Worm (Caenorhabditis elegans): ENCODE data around the gene srsx-29.

The srsx-29 gene

ce11 chrV:10198386-10198785 is 43.6 kb downstream of the srsx-29 start, which contains the start of gene ZK856.6:
Gene ZK856.6 (plus strand): TSS chrV:10198686.
- TF ChIP-seq ceh-39 (tag; optimal IDR thresholded peaks at IDR 0.05) (no peak), pha-4 (tag; optimal IDR thresholded peaks at IDR 0.05) (no peak), elt-1 (tag; optimal IDR thresholded peaks at IDR 0.05; ENCODE audit: borderline replicate concordance, insufficient read depth) (no peak), mls-2 (tag; optimal IDR thresholded peaks at IDR 0.05) (no peak)

ce11 chrV:10201913-10202312 is 47.1 kb downstream of the srsx-29 start, which contains the start of gene ZK856.7:
Gene ZK856.7 (plus strand): TSS chrV:10202098.
- TF ChIP-seq mls-2 (tag; optimal IDR thresholded peaks at IDR 0.05): no peak
- TF ChIP-seq tbx-8 (GFP tag; optimal IDR thresholded peaks at IDR 0.05): no peak
- no peak for TF ChIP-seq sptf-1 (tag; optimal IDR thresholded peaks at IDR 0.05)
- TF ChIP-seq ceh-43 (GFP tag; optimal IDR thresholded peaks at IDR 0.05): no peak
- TF ChIP-seq elt-1 (tag; optimal IDR thresholded peaks at IDR 0.05; ENCODE audit: borderline replicate concordance, insufficient read depth): no peak
- no peak for TF ChIP-seq M03D4.4 (tag; optimal IDR thresholded peaks at IDR 0.05)
- TF ChIP-seq blmp-1 (tag; optimal IDR thresholded peaks at IDR 0.05): no peak
- no peak for TF ChIP-seq ceh-83 (GFP tag; optimal IDR thresholded peaks at IDR 0.05)
- TF ChIP-seq unc-62 (GFP tag; optimal IDR thresholded peaks at IDR 0.05): no peak
- no peak for TF ChIP-seq nhr-2 (tag; optimal IDR thresholded peaks at IDR 0.05)

DNA sequence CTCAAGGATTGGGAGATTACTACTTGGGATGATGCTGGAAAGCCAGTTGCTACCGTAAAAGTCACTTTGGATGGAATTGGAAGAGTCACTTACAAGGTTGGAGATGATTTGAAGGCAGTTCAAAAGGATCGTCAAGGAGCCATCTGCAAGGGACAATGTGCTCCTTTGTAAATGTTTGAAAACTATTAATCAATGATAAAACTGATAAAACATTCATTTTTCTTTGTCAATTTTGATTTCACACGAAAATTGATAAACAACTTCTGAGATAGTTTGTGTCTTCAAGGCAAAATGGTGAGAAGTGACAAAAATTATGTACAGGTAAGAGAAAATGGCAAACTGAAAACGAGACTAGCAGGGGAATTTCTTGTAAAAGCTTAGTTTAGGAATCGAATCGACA is 47.5 kb downstream of the srsx-29 start:
- TF ChIP-seq ceh-43 (GFP tag; optimal IDR thresholded peaks at IDR 0.05) (no peak), bed-3 (GFP tag; optimal IDR thresholded peaks at IDR 0.05) (no peak), sem-2 (GFP tag; optimal IDR thresholded peaks at IDR 0.05) (no peak), mep-1 (tag; optimal IDR thresholded peaks at IDR 0.05) (no peak), hlh-1 (tag; optimal IDR thresholded peaks at IDR 0.05) (no peak), snpc-4 (tag; optimal IDR thresholded peaks at IDR 0.05) (no peak), nhr-12 (tag; optimal IDR thresholded peaks at IDR 0.05) (no peak), lin-13 (tag; optimal IDR thresholded peaks at IDR 0.05) (no peak), ceh-83 (GFP tag; optimal IDR thresholded peaks at IDR 0.05) (no peak), lin-32 (GFP tag; optimal IDR thresholded peaks at IDR 0.05) (no peak), unc-62 (GFP tag; optimal IDR thresholded peaks at IDR 0.05) (no peak), flh-1 (GFP tag; optimal IDR thresholded peaks at IDR 0.05) (no peak), zip-8 (tag; optimal IDR thresholded peaks at IDR 0.05) (no peak), ceh-39 (tag; optimal IDR thresholded peaks at IDR 0.05) (no peak), mls-2 (tag; optimal IDR thresholded peaks at IDR 0.05) (no peak)

DNA sequence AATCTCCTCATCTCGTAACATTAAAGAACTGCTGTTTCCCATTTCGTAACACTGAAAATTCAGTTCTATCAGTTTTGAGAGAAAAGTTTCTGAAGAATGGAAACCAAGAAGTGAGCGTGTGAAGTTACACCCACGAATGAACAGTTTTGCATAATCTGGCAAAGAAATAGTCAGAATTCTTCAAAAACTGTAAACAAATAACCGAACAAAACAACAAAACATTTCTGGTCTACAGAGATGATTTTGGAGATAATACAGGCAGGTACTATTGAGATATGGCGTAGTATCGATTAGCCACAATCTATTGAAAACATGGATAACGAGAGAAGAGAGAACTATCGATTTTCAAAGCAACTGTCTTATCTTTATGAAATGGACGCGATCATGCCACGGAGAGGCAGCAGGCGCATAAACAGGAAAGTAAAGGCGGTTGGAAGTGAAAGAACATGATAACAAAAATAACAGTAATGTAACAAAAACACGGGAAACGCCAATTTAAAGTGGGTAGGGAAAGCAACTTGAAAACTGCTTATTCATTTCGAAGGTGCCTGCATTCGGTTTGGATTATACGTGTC is 48.7 kb downstream of the srsx-29 start, which contains the start of gene chpf-1:
chpf-1 (minus strand) TSS at position 51 of the 575 bp plus-strand sequence.
- TF ChIP-seq M03D4.4 (tag; optimal IDR thresholded peaks at IDR 0.05): no peak
- no peak for TF ChIP-seq lsy-2 (tag; optimal IDR thresholded peaks at IDR 0.05)
- TF ChIP-seq elt-1 (tag; optimal IDR thresholded peaks at IDR 0.05; ENCODE audit: borderline replicate concordance, insufficient read depth): no peak
- no peak for TF ChIP-seq blmp-1 (tag; optimal IDR thresholded peaks at IDR 0.05)
- no peak for TF ChIP-seq lin-32 (GFP tag; optimal IDR thresholded peaks at IDR 0.05)
- TF ChIP-seq ham-2 (GFP tag; optimal IDR thresholded peaks at IDR 0.05): no peak
- TF ChIP-seq flh-1 (GFP tag; optimal IDR thresholded peaks at IDR 0.05): no peak
- no peak for TF ChIP-seq unc-120 (tag; optimal IDR thresholded peaks at IDR 0.05; ENCODE audit: poor library complexity, severe bottlenecking)
- TF ChIP-seq drap-1 (GFP tag; optimal IDR thresholded peaks at IDR 0.05): no peak
- TF ChIP-seq unc-62 (GFP tag; optimal IDR thresholded peaks at IDR 0.05): no peak
- no peak for TF ChIP-seq elt-3 (tag; optimal IDR thresholded peaks at IDR 0.05)
- no peak for TF ChIP-seq nhr-237 (tag; optimal IDR thresholded peaks at IDR 0.05)
- TF ChIP-seq cnd-1 (tag; optimal IDR thresholded peaks at IDR 0.05): no peak
- TF ChIP-seq nhr-76 (tag; optimal IDR thresholded peaks at IDR 0.05): no peak
- TF ChIP-seq nhr-28 (tag; optimal IDR thresholded peaks at IDR 0.05): no peak

ce11 chrV:10204863-10205338 is 50.1 kb downstream of the srsx-29 start, which contains the start of the genes ZK856.19 and ZK856.11:
Gene ZK856.19 (minus strand): TSS chrV:10204913.
Gene ZK856.11 (minus strand): TSS chrV:10204938.
- TF ChIP-seq pha-4 (tag; optimal IDR thresholded peaks at IDR 0.05) (peak; percentile 37), lin-32 (GFP tag; optimal IDR thresholded peaks at IDR 0.05) (no peak), drap-1 (GFP tag; optimal IDR thresholded peaks at IDR 0.05) (no peak), ces-1 (GFP tag; optimal IDR thresholded peaks at IDR 0.05) (no peak), lin-13 (tag; optimal IDR thresholded peaks at IDR 0.05) (no peak), nhr-12 (tag; optimal IDR thresholded peaks at IDR 0.05) (no peak), nhr-237 (tag; optimal IDR thresholded peaks at IDR 0.05) (no peak), unc-39 (tag; optimal IDR thresholded peaks at IDR 0.05) (no peak), unc-120 (tag; optimal IDR thresholded peaks at IDR 0.05; ENCODE audit: poor library complexity, severe bottlenecking) (peak; percentile 65), flh-1 (GFP tag; optimal IDR thresholded peaks at IDR 0.05) (no peak), nhr-76 (tag; optimal IDR thresholded peaks at IDR 0.05) (no peak), zip-8 (tag; optimal IDR thresholded peaks at IDR 0.05) (no peak), ham-2 (GFP tag; optimal IDR thresholded peaks at IDR 0.05) (no peak), blmp-1 (tag; optimal IDR thresholded peaks at IDR 0.05) (no peak), mab-5 (tag; optimal IDR thresholded peaks at IDR 0.05) (no peak), cnd-1 (tag; optimal IDR thresholded peaks at IDR 0.05) (no peak), nhr-28 (tag; optimal IDR thresholded peaks at IDR 0.05) (no peak), ztf-11 (tag; optimal IDR thresholded peaks at IDR 0.05) (no peak), ceh-83 (GFP tag; optimal IDR thresholded peaks at IDR 0.05) (no peak), tbx-8 (GFP tag; optimal IDR thresholded peaks at IDR 0.05) (no peak), hlh-1 (tag; optimal IDR thresholded peaks at IDR 0.05) (no peak), ceh-43 (GFP tag; optimal IDR thresholded peaks at IDR 0.05) (no peak), lsy-2 (tag; optimal IDR thresholded peaks at IDR 0.05) (peak; percentile 62)
